Worm (Caenorhabditis elegans): ENCODE data around the gene irld-11.

Gene irld-11

ce11 chrV:1654845-1655244, at the start of gene irld-11:
Gene irld-11, plus strand, starts transcription at chrV:1655145.
- TF ChIP-seq ztf-11 (tag; optimal IDR thresholded peaks at IDR 0.05) = no peak
- no peak for TF ChIP-seq elt-2 (tag; optimal IDR thresholded peaks at IDR 0.05)
- no peak for TF ChIP-seq mml-1 (tag; optimal IDR thresholded peaks at IDR 0.05)
- no peak for TF ChIP-seq nhr-11 (tag; optimal IDR thresholded peaks at IDR 0.05)
- no peak for TF ChIP-seq ceh-16 (tag; optimal IDR thresholded peaks at IDR 0.05)
- TF ChIP-seq nhr-67 (tag; optimal IDR thresholded peaks at IDR 0.05) = no peak
- no peak for TF ChIP-seq fos-1 (tag; optimal IDR thresholded peaks at IDR 0.05)

- TF ChIP-seq zag-1 (tag; optimal IDR thresholded peaks at IDR 0.05) (no peak), skn-1 (tag; optimal IDR thresholded peaks at IDR 0.05) (no peak), unc-39 (tag; optimal IDR thresholded peaks at IDR 0.05) (no peak), nhr-23 (tag; optimal IDR thresholded peaks at IDR 0.05) (peak; percentile 15), ceh-28 (tag; optimal IDR thresholded peaks at IDR 0.05) (peak; percentile 49), jun-1 (tag; optimal IDR thresholded peaks at IDR 0.05) (peak; percentile 59), hmg-11 (tag; optimal IDR thresholded peaks at IDR 0.05) (no peak), fkh-2 (tag; optimal IDR thresholded peaks at IDR 0.05) (no peak), nhr-67 (tag; optimal IDR thresholded peaks at IDR 0.05) (no peak), pqm-1 (tag; optimal IDR thresholded peaks at IDR 0.05) (peak; percentile 79), egl-5 (tag; optimal IDR thresholded peaks at IDR 0.05) (no peak), elt-2 (tag; optimal IDR thresholded peaks at IDR 0.05) (peak; percentile 86), pha-4 (tag; optimal IDR thresholded peaks at IDR 0.05) (peak; percentile 34), lin-15B (tag; optimal IDR thresholded peaks at IDR 0.05) (no peak), mdl-1 (tag; optimal IDR thresholded peaks at IDR 0.05) (peak; percentile 13), sea-2 (GFP tag; optimal IDR thresholded peaks at IDR 0.05) (no peak), nhr-25 (tag; optimal IDR thresholded peaks at IDR 0.05) (peak; percentile 9), nfya-1 (tag; optimal IDR thresholded peaks at IDR 0.05; ENCODE audit: insufficient read depth) (no peak), nhr-43 (tag; optimal IDR thresholded peaks at IDR 0.05; ENCODE audit: poor library complexity, severe bottlenecking) (no peak)
These were observed 47.2 kb upstream of the irld-11 start, which contains the start of gene nhr-178 for ce11 chrV:1607790-1608189. Gene nhr-178, minus strand, starts transcription at chrV:1607953.

- no peak for TF ChIP-seq daf-12 (tag; optimal IDR thresholded peaks at IDR 0.05)
- no peak for TF ChIP-seq aly-2 (tag; optimal IDR thresholded peaks at IDR 0.05)
- no peak for TF ChIP-seq ama-1 (optimal IDR thresholded peaks at IDR 0.05)
- TF ChIP-seq skn-1 (tag; optimal IDR thresholded peaks at IDR 0.05) = peak; percentile 61
- TF ChIP-seq nhr-25 (tag; optimal IDR thresholded peaks at IDR 0.05) = no peak
- no peak for TF ChIP-seq zag-1 (tag; optimal IDR thresholded peaks at IDR 0.05)
- TF ChIP-seq lsy-12 (tag; optimal IDR thresholded peaks at IDR 0.05) = no peak
- no peak for TF ChIP-seq lin-15B (tag; optimal IDR thresholded peaks at IDR 0.05)
- peak; percentile 34 for TF ChIP-seq elt-1 (tag; optimal IDR thresholded peaks at IDR 0.05)
- no peak for TF ChIP-seq snpc-4 (tag; optimal IDR thresholded peaks at IDR 0.05)
- no peak for TF ChIP-seq fkh-10 (GFP tag; optimal IDR thresholded peaks at IDR 0.05)
- no peak for TF ChIP-seq nhr-43 (tag; optimal IDR thresholded peaks at IDR 0.05; ENCODE audit: poor library complexity, severe bottlenecking)
- no peak for TF ChIP-seq nhr-28 (tag; optimal IDR thresholded peaks at IDR 0.05)
- TF ChIP-seq elt-2 (tag; optimal IDR thresholded peaks at IDR 0.05) = peak; percentile 70
- peak; percentile 18 for TF ChIP-seq pqm-1 (tag; optimal IDR thresholded peaks at IDR 0.05)
- no peak for TF ChIP-seq tbx-2 (tag; optimal IDR thresholded peaks at IDR 0.05)
- TF ChIP-seq mdl-1 (tag; optimal IDR thresholded peaks at IDR 0.05) = no peak
These were observed 44.8 kb upstream of the irld-11 start, which contains the start of gene nhr-177 for ce11 chrV:1610097-1610496. Gene nhr-177, plus strand, starts transcription at chrV:1610263.

DNA sequence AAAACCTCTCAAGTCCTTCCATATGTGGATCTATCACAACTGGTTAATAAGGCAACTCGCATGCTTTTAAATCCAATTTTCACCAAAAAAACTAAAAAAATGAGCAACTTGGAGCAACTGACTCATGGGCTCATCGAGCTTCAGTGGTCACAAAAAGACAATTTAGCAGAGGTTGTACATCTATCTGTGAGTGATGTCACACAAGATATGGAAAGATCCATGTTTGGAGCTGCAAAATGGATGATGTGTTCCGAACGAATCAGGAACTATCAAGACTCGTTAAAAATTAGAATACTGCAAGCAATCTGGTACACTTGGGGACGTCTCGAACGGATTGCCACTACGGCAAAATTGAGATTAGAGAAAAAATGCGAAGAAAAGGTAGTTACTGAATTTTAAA, 43.4 kb upstream of the irld-11 start:
- TF ChIP-seq tbx-2 (tag; optimal IDR thresholded peaks at IDR 0.05) (no peak), ceh-28 (tag; optimal IDR thresholded peaks at IDR 0.05) (no peak), aly-2 (tag; optimal IDR thresholded peaks at IDR 0.05) (no peak), unc-62 (GFP tag; optimal IDR thresholded peaks at IDR 0.05) (no peak), fkh-10 (GFP tag; optimal IDR thresholded peaks at IDR 0.05) (no peak)

- TF ChIP-seq mdl-1 (tag; optimal IDR thresholded peaks at IDR 0.05) = no peak
- no peak for TF ChIP-seq lin-15B (tag; optimal IDR thresholded peaks at IDR 0.05)
- no peak for TF ChIP-seq nhr-237 (tag; optimal IDR thresholded peaks at IDR 0.05)
- no peak for TF ChIP-seq egl-5 (tag; optimal IDR thresholded peaks at IDR 0.05)
- TF ChIP-seq ztf-11 (tag; optimal IDR thresholded peaks at IDR 0.05) = no peak
- no peak for TF ChIP-seq daf-12 (tag; optimal IDR thresholded peaks at IDR 0.05)
- TF ChIP-seq nhr-76 (tag; optimal IDR thresholded peaks at IDR 0.05) = no peak
- TF ChIP-seq ceh-16 (tag; optimal IDR thresholded peaks at IDR 0.05) = no peak
These were observed 40.2 kb upstream of the irld-11 start, which contains the start of gene srbc-41 for ce11 chrV:1614726-1615125. Gene srbc-41, minus strand, starts transcription at chrV:1614826.

Data from whole organism, L3 larva.